Fruit fly (Drosophila melanogaster) whole organism, prepupa: ENCODE data around the gene CG1896.

ENCODE experiments used
- CG10631 ChIP-seq: fragments of 200-800 bp; sonication (Bioruptor generic); optimal IDR thresholded peaks from 2 replicates; lab custom pipeline; 2016; ENCODE audit warnings: missing biosample characterization, missing genetic modification characterization
- CG10669 ChIP-seq: fragments of 200-800 bp; sonication (Bioruptor generic); optimal IDR thresholded peaks from 3 replicates; lab custom pipeline; 2018; ENCODE audit warnings: missing biosample characterization, mild to moderate bottlenecking, missing genetic modification characterization, moderate library complexity
- CG11294 ChIP-seq: fragments of 200-800 bp; sonication (Bioruptor generic); IDR thresholded peaks from 2 replicates; pipeline ENCODE4 v1.3.6; 2022; ENCODE audit warnings: missing biosample characterization, missing genetic modification characterization
- CG11762 ChIP-seq: fragments of 200-800 bp; sonication (Bioruptor generic); optimal IDR thresholded peaks from 3 replicates; lab custom pipeline; 2016; ENCODE audit warnings: missing biosample characterization, missing genetic modification characterization; ENCODE audit not compliant: insufficient read depth
- CG11902 ChIP-seq: fragments of 200-800 bp; sonication (Bioruptor generic); optimal IDR thresholded peaks from 3 replicates; lab custom pipeline; 2016; ENCODE audit warnings: missing biosample characterization, missing genetic modification characterization
- CG15336 ChIP-seq: fragments of 200-800 bp; sonication (Bioruptor generic); IDR thresholded peaks from 2 replicates; pipeline ENCODE4 v1.3.6; 2022; ENCODE audit warnings: missing biosample characterization, missing genetic modification characterization
- CG1621 ChIP-seq: fragments of 200-800 bp; sonication (Bioruptor generic); optimal IDR thresholded peaks from 3 replicates; lab custom pipeline; 2018; ENCODE audit warnings: missing biosample characterization, mild to moderate bottlenecking, missing genetic modification characterization
- CG3032 ChIP-seq: fragments of 200-800 bp; optimal IDR thresholded peaks from 2 replicates; lab custom pipeline; 2019; ENCODE audit warnings: missing biosample characterization, mild to moderate bottlenecking, missing genetic modification characterization, moderate library complexity
- CG31627 ChIP-seq: fragments of 200-800 bp; sonication (Bioruptor generic); optimal IDR thresholded peaks from 3 replicates; lab custom pipeline; 2016; ENCODE audit warnings: missing biosample characterization, missing genetic modification characterization
- CG32006 ChIP-seq: fragments of 200-800 bp; sonication (Bioruptor generic); optimal IDR thresholded peaks from 3 replicates; lab custom pipeline; 2017; ENCODE audit warnings: missing biosample characterization, mild to moderate bottlenecking, missing genetic modification characterization
- CG34406 ChIP-seq: fragments of 200-800 bp; sonication (Bioruptor generic); optimal IDR thresholded peaks from 3 replicates; lab custom pipeline; 2016; ENCODE audit warnings: missing biosample characterization, missing genetic modification characterization
- CG3919 ChIP-seq: fragments of 200-800 bp; sonication (Bioruptor generic); optimal IDR thresholded peaks from 3 replicates; lab custom pipeline; 2016; ENCODE audit warnings: missing biosample characterization, missing genetic modification characterization
- CG6163 ChIP-seq: fragments of 200-800 bp; sonication (Bioruptor generic); IDR thresholded peaks from 3 replicates; pipeline ENCODE4 v1.3.6; 2022; ENCODE audit warnings: missing biosample characterization, missing genetic modification characterization
- CG6276 ChIP-seq: fragments of 200-800 bp; sonication (Bioruptor generic); optimal IDR thresholded peaks from 2 replicates; lab custom pipeline; 2017; ENCODE audit warnings: missing biosample characterization, mild to moderate bottlenecking, missing genetic modification characterization
- CG6792 ChIP-seq: fragments of 200-800 bp; sonication (Bioruptor generic); optimal IDR thresholded peaks from 3 replicates; lab custom pipeline; 2016; ENCODE audit warnings: missing biosample characterization, missing genetic modification characterization
- CG6808 ChIP-seq: fragments of 200-800 bp; sonication (Bioruptor generic); optimal IDR thresholded peaks from 3 replicates; lab custom pipeline; 2017; ENCODE audit warnings: missing biosample characterization, missing genetic modification characterization, mild to moderate bottlenecking, moderate library complexity, missing genetic modification reagents
- CG6854 ChIP-seq: fragments of 200-800 bp; sonication (Bioruptor generic); optimal IDR thresholded peaks from 2 replicates; lab custom pipeline; 2017; ENCODE audit warnings: missing biosample characterization, mild to moderate bottlenecking, missing genetic modification characterization
- CG7368 ChIP-seq: fragments of 200-800 bp; sonication (Bioruptor generic); optimal IDR thresholded peaks from 3 replicates; lab custom pipeline; 2016; ENCODE audit warnings: missing biosample characterization, missing genetic modification characterization
- CG9139 ChIP-seq: fragments of 200-800 bp; sonication (Bioruptor generic); optimal IDR thresholded peaks from 3 replicates; lab custom pipeline; 2017; ENCODE audit warnings: missing biosample characterization, mild to moderate bottlenecking, missing genetic modification characterization
- Eip75B ChIP-seq: fragments of 200-800 bp; sonication (Bioruptor generic); optimal IDR thresholded peaks from 3 replicates; lab custom pipeline; 2016; ENCODE audit warnings: missing biosample characterization, missing genetic modification characterization
- Eip78C ChIP-seq: fragments of 200-800 bp; sonication (Bioruptor generic); peaks from one replicate; lab custom pipeline; 2016; ENCODE audit warnings: missing biosample characterization, missing genetic modification characterization
- Eip93F ChIP-seq: fragments of 200-800 bp; sonication (Bioruptor generic); optimal IDR thresholded peaks from 2 replicates; lab custom pipeline; 2016; ENCODE audit warnings: missing biosample characterization, mild to moderate bottlenecking, missing genetic modification characterization
- Ets21C ChIP-seq: fragments of 200-800 bp; sonication (Bioruptor generic); optimal IDR thresholded peaks from 3 replicates; lab custom pipeline; 2016; ENCODE audit warnings: missing biosample characterization, missing genetic modification characterization
- Hr38 ChIP-seq: sonication (Bioruptor generic); optimal IDR thresholded peaks from 2 replicates; lab custom pipeline; 2016; ENCODE audit warnings: missing biosample characterization, missing genetic modification characterization
- Hr39 ChIP-seq: fragments of 200-800 bp; sonication (Bioruptor generic); optimal IDR thresholded peaks from 2 replicates; lab custom pipeline; 2016; ENCODE audit warnings: missing biosample characterization, missing genetic modification characterization
- Met ChIP-seq: fragments of 200-800 bp; sonication (Bioruptor generic); optimal IDR thresholded peaks from 3 replicates; lab custom pipeline; 2016; ENCODE audit warnings: missing biosample characterization, missing genetic modification characterization
- OdsH ChIP-seq: fragments of 200-800 bp; sonication (Bioruptor generic); optimal IDR thresholded peaks from 3 replicates; lab custom pipeline; 2016; ENCODE audit warnings: missing biosample characterization, missing genetic modification characterization
- Smox ChIP-seq: fragments of 200-800 bp; sonication (Bioruptor generic); optimal IDR thresholded peaks from 3 replicates; lab custom pipeline; 2016; ENCODE audit warnings: missing biosample characterization, missing genetic modification characterization
- Sox102F ChIP-seq: fragments of 200-800 bp; sonication (Bioruptor generic); optimal IDR thresholded peaks from 2 replicates; lab custom pipeline; 2016; ENCODE audit warnings: missing biosample characterization, mild to moderate bottlenecking, missing genetic modification characterization
- Sox15 ChIP-seq: fragments of 200-800 bp; sonication (Bioruptor generic); optimal IDR thresholded peaks from 3 replicates; lab custom pipeline; 2016; ENCODE audit warnings: missing biosample characterization, missing genetic modification characterization
- achi ChIP-seq: fragments of 200-800 bp; sonication (Bioruptor generic); optimal IDR thresholded peaks from 3 replicates; lab custom pipeline; 2016; ENCODE audit warnings: missing biosample characterization, missing genetic modification characterization
- acj6 ChIP-seq: fragments of 200-800 bp; sonication (Bioruptor generic); optimal IDR thresholded peaks from 3 replicates; lab custom pipeline; 2016; ENCODE audit warnings: missing biosample characterization, missing genetic modification characterization
- dac ChIP-seq: fragments of 200-800 bp; sonication (Bioruptor generic); optimal IDR thresholded peaks from 2 replicates; lab custom pipeline; 2017; ENCODE audit warnings: missing biosample characterization, mild to moderate bottlenecking, missing genetic modification characterization
- dsx ChIP-seq: fragments of 200-800 bp; optimal IDR thresholded peaks from 3 replicates; lab custom pipeline; 2019; ENCODE audit warnings: missing biosample characterization, mild to moderate bottlenecking, missing genetic modification characterization, moderate library complexity; ENCODE audit not compliant: poor library complexity, severe bottlenecking
- eg ChIP-seq: fragments of 200-800 bp; sonication (Bioruptor generic); IDR thresholded peaks from 3 replicates; pipeline ENCODE4 v1.3.6; 2022; ENCODE audit warnings: missing biosample characterization, missing genetic modification characterization
- esn ChIP-seq: fragments of 200-800 bp; sonication (Bioruptor generic); optimal IDR thresholded peaks from 2 replicates; lab custom pipeline; 2016; ENCODE audit warnings: missing biosample characterization, mild to moderate bottlenecking, missing genetic modification characterization, moderate library complexity
- fkh ChIP-seq: fragments of 200-800 bp; sonication (Bioruptor generic); optimal IDR thresholded peaks from 3 replicates; lab custom pipeline; 2017; ENCODE audit warnings: missing biosample characterization, mild to moderate bottlenecking, missing genetic modification characterization, moderate library complexity
- lz ChIP-seq: fragments of 200-800 bp; sonication (Bioruptor generic); optimal IDR thresholded peaks from 3 replicates; lab custom pipeline; 2016; ENCODE audit warnings: missing biosample characterization, missing genetic modification characterization
- net ChIP-seq: fragments of 200-800 bp; sonication (Bioruptor generic); optimal IDR thresholded peaks from 3 replicates; lab custom pipeline; 2016; ENCODE audit warnings: missing biosample characterization, missing genetic modification characterization
- pdm3 ChIP-seq: fragments of 200-800 bp; sonication (Bioruptor generic); optimal IDR thresholded peaks from 3 replicates; lab custom pipeline; 2016; ENCODE audit warnings: missing biosample characterization, missing genetic modification characterization
- salr ChIP-seq, 2 experiments: fragments of 200-800 bp; sonication (Bioruptor generic); optimal IDR thresholded peaks; 3 replicates each; lab custom pipeline; 2016 to 2018; ENCODE audit warnings: missing biosample characterization in 2 of 2, missing genetic modification characterization in 2 of 2, mild to moderate bottlenecking in 1 of 2
- spab ChIP-seq: fragments of 200-800 bp; sonication (Bioruptor generic); optimal IDR thresholded peaks from 2 replicates; lab custom pipeline; 2017; ENCODE audit warnings: missing biosample characterization, mild to moderate bottlenecking, missing genetic modification characterization, missing genetic modification reagents
- ss ChIP-seq, 2 experiments: fragments of 200-800 bp; sonication (Bioruptor generic); optimal IDR thresholded peaks; 2 replicates in 1 of 2; 3 replicates in 1 of 2; lab custom pipeline; 2017 to 2018; ENCODE audit warnings: mild to moderate bottlenecking in 2 of 2, missing biosample characterization in 2 of 2, missing genetic modification characterization in 2 of 2, moderate library complexity in 1 of 2
- topi ChIP-seq: fragments of 200-800 bp; sonication (Bioruptor generic); optimal IDR thresholded peaks from 3 replicates; lab custom pipeline; 2016; ENCODE audit warnings: missing biosample characterization, missing genetic modification characterization
- vri ChIP-seq: fragments of 200-800 bp; sonication (Bioruptor generic); optimal IDR thresholded peaks from 3 replicates; lab custom pipeline; 2016; ENCODE audit warnings: missing biosample characterization, mild to moderate bottlenecking, missing genetic modification characterization

The CG1896 gene

DNA sequence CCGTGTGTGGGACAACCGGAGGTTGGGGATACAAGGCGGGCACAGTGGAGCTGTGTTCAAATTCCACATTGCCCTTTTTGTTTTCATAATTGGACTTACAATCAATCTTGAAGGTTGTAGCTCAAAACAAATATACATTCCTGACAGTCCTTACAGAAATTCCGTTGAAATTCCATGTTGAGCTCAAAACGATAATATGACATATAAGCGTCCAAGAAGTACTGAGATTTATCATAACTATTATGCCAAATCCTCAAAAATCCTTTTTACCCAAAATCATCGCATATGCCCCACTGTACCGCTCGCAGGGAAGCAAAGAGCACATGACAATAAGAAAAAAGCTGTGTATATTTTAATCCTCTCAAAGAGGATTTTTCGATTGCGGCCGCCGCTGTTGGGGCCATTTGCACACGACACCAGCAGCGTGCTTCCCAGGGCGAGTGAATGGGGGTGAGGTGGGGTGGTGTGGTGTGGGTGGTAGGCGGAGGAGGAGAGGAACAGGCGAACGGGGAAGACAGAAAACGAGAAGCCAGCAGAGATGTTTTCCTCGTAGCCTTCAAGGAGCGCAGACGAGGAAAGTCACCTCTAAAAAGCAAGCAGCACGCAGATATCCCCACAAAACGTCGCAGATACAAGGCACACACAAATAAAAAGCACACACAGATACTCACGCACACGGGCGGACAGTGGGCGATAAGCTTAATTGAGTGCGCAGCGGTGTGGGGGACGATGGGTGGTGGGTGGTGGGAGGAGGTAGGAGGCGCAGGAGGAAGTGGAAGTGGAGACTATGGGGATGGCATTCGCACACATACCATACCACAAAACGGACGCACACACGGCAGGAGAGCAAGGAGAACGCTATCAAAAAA, 26.5 kb upstream of the CG1896 start (continued):
- TF ChIP-seq CG10669 (GFP tag; lab: Kevin White, UChicago) (peak; percentile 83), CG6276 (GFP tag; lab: Kevin White, UChicago) (peak; percentile 66), net (GFP tag; lab: Kevin White, UChicago) (peak; percentile 79), topi (GFP tag; lab: Kevin White, UChicago) (peak; percentile 87), CG6792 (GFP tag; lab: Kevin White, UChicago) (peak; percentile 81), acj6 (GFP tag; lab: Kevin White, UChicago) (peak; percentile 87), spab (peak; percentile 73), Hr38 (no peak), CG11762 (GFP tag; lab: Kevin White, UChicago) (peak; percentile 71), CG6163 (GFP tag; lab: Robert Waterston, UW) (peak; percentile 70), CG10631 (peak; percentile 77), Smox (GFP tag; lab: Kevin White, UChicago) (peak; percentile 85), Ets21C (GFP tag; lab: Kevin White, UChicago) (peak; percentile 84), eg (GFP tag; lab: Robert Waterston, UW) (peak; percentile 55; the same call in 1 of the 3 replicates), salr (GFP tag; optimal IDR thresholded peaks at IDR 0.05; lab: Kevin White, UChicago) (peak; percentile 51 to 81), CG34406 (GFP tag; lab: Kevin White, UChicago) (peak; percentile 76), CG7368 (GFP tag; lab: Kevin White, UChicago) (peak; percentile 69)

DNA sequence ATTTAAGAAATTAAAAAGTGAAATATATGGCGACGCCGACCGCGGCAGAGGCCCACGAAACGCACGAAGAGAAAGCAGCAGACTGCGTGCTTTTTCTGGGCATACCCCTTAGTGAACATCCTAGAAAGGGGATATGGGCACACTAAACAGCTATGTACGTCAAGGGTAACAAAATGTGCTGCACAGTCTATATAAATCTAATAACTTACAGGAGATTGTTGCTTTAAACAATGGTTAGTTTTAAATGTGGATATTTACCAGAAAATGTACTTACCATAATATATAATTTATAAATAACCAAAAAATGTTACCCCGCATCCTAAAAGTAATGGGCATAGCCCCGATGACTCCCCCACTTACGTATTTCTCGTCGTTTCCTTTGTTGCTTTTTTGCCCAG, 25.9 kb upstream of the CG1896 start:
- TF ChIP-seq pdm3 (GFP tag; lab: Kevin White, UChicago) (peak; percentile 47), salr (GFP tag; optimal IDR thresholded peaks at IDR 0.05; lab: Kevin White, UChicago) (no peak), achi (peak; percentile 53), Hr39 (GFP tag; lab: Kevin White, UChicago) (peak; percentile 40), CG9139 (GFP tag; lab: Kevin White, UChicago) (no peak), CG11902 (GFP tag; lab: Kevin White, UChicago) (peak; percentile 10), CG3919 (GFP tag; lab: Kevin White, UChicago) (peak; percentile 31), acj6 (GFP tag; lab: Kevin White, UChicago) (peak; percentile 59), CG6163 (GFP tag; lab: Robert Waterston, UW) (no peak), Eip78C (GFP tag; lab: Kevin White, UChicago) (peak; percentile 87), topi (GFP tag; lab: Kevin White, UChicago) (peak; percentile 46), CG7368 (GFP tag; lab: Kevin White, UChicago) (no peak), CG10631 (peak; percentile 35), spab (peak; percentile 21), dsx (GFP tag; lab: Kevin White, UChicago) (no peak), eg (GFP tag; lab: Robert Waterston, UW) (no peak), Smox (GFP tag; lab: Kevin White, UChicago) (peak; percentile 36), CG3032 (tag; lab: Kevin White, UChicago) (peak; percentile 39), esn (GFP tag; lab: Kevin White, UChicago) (peak; percentile 49), ss (GFP tag; optimal IDR thresholded peaks at IDR 0.05; lab: Kevin White, UChicago) (no peak), CG6808 (GFP tag; lab: Kevin White, UChicago) (peak; percentile 27), vri (GFP tag; lab: Kevin White, UChicago) (peak; percentile 3), Ets21C (GFP tag; lab: Kevin White, UChicago) (no peak), lz (GFP tag; lab: Kevin White, UChicago) (peak; percentile 13), CG32006 (GFP tag; lab: Kevin White, UChicago) (peak; percentile 45), net (GFP tag; lab: Kevin White, UChicago) (no peak), Eip75B (GFP tag; lab: Kevin White, UChicago) (peak; percentile 55), dac (GFP tag; lab: Kevin White, UChicago) (no peak), Sox15 (peak; percentile 16), fkh (no peak), CG6792 (GFP tag; lab: Kevin White, UChicago) (peak; percentile 54), CG11294 (no peak), Met (GFP tag; lab: Kevin White, UChicago) (peak; percentile 45), Eip93F (GFP tag; lab: Kevin White, UChicago) (peak; percentile 6), OdsH (GFP tag; lab: Kevin White, UChicago) (peak; percentile 52), Sox102F (peak; percentile 54), CG31627 (GFP tag; lab: Kevin White, UChicago) (peak; percentile 28), CG15336 (GFP tag; lab: Robert Waterston, UW) (0 out of 2 replicates have a peak, but pooled peaks have one; percentile 14), CG10669 (GFP tag; lab: Kevin White, UChicago) (no peak), CG6854 (GFP tag; lab: Kevin White, UChicago) (no peak), CG34406 (GFP tag; lab: Kevin White, UChicago) (peak; percentile 47), CG1621 (tag; lab: Kevin White, UChicago) (no peak)
